Fruit fly (Drosophila melanogaster) whole organism, larva: ENCODE results near the gene pie.

Experiments
- noc ChIP-seq: fragments of 200-800 bp; sonication (Bioruptor generic); optimal IDR thresholded peaks from 3 replicates; lab custom pipeline; 2019; ENCODE audit warnings: missing biosample characterization, mild to moderate bottlenecking, missing genetic modification characterization, moderate library complexity

The pie gene

dm6 chr2L:10428528-10428927, 5.9 kb upstream of the pie start, which contains the start of gene CG5188:
CG5188 (plus strand) TSS chr2L:10428829.
- peak; percentile 8 for TF ChIP-seq noc (tag; lab: Kevin White, UChicago)

- TF ChIP-seq noc (tag; lab: Kevin White, UChicago) = no peak
These were observed 4.0 kb upstream of the pie start, which contains the start of the genes SmB and KdelR for dm6 chr2L:10426534-10427048. SmB (minus strand) TSS chr2L:10426627. KdelR (plus strand) TSS chr2L:10426887.

dm6 chr2L:10425599-10425998, 3.0 kb upstream of the pie start:
- no peak for TF ChIP-seq noc (tag; lab: Kevin White, UChicago)

dm6 chr2L:10418981-10419380, 3.6 kb downstream of the pie start, which contains the start of gene RfC3:
RfC3 (plus strand) TSS chr2L:10419190.
- no peak for TF ChIP-seq noc (tag; lab: Kevin White, UChicago)

dm6 chr2L:10413251-10414127, 9.1 kb downstream of the pie start, which contains the start of the genes CG5355 and Klp31E:
CG5355 (minus strand) TSS chr2L:10413463.
Klp31E (plus strand) TSS chr2L:10414017.
- no peak for TF ChIP-seq noc (tag; lab: Kevin White, UChicago)

dm6 chr2L:10408122-10408576, 14.4 kb downstream of the pie start, which contains the start of the genes Ip259 and RpS27A:
Ip259 (plus strand) TSS chr2L:10408352.
RpS27A (plus strand) TSS chr2L:10408352.
- TF ChIP-seq noc (tag; lab: Kevin White, UChicago) = no peak

dm6 chr2L:10405008-10405654, 17.4 kb downstream of the pie start, which contains the start of the genes CG17768, LSm-4 and Ir31a:
CG17768 (minus strand) TSS chr2L:10405203.
LSm-4 (minus strand) TSS chr2L:10405203.
Ir31a (plus strand) TSS chr2L:10405565.
- no peak for TF ChIP-seq noc (tag; lab: Kevin White, UChicago)

- no peak for TF ChIP-seq noc (tag; lab: Kevin White, UChicago)
These were observed 18.7 kb downstream of the pie start for dm6 chr2L:10403803-10404315.

dm6 chr2L:10396877-10397587, 25.5 kb downstream of the pie start:
- no peak for TF ChIP-seq noc (tag; lab: Kevin White, UChicago)

dm6 chr2L:10396488-10396824, 26.1 kb downstream of the pie start, which contains the start of gene Cnot4:
Cnot4 (plus strand) TSS chr2L:10396716.
- no peak for TF ChIP-seq noc (tag; lab: Kevin White, UChicago)

dm6 chr2L:10395642-10396487, 26.7 kb downstream of the pie start, which contains the start of gene Mdh1:
Mdh1 (minus strand) TSS chr2L:10396332.
- TF ChIP-seq noc (tag; lab: Kevin White, UChicago) = no peak

- TF ChIP-seq noc (tag; lab: Kevin White, UChicago) = no peak
These were observed 27.5 kb downstream of the pie start for dm6 chr2L:10395035-10395434.

dm6 chr2L:10393467-10393866, 29.1 kb downstream of the pie start:
- no peak for TF ChIP-seq noc (tag; lab: Kevin White, UChicago)
